Worm (Caenorhabditis elegans) whole organism, young adult: ENCODE data around the gene K07E8.6.
"Not testable (repeated sequence)": the region's sequence is repeated elsewhere in the genome, so short reads cannot be mapped to it uniquely, and the experiment has no call there.

ENCODE experiments used
- F49E8.2 ChIP-seq: sonication (generic microtip); optimal IDR thresholded peaks from 3 replicates; lab custom pipeline; 2017; ENCODE audit warnings: missing genetic modification characterization, mild to moderate bottlenecking, missing compliant biosample characterization, antibody characterized with exemption, moderate library complexity; ENCODE audit not compliant: insufficient read depth
- ceh-40 ChIP-seq: fragments of 200-800 bp; sonication (Bioruptor generic); IDR thresholded peaks from 2 replicates; pipeline ENCODE4 v1.3.6; 2022; ENCODE audit warnings: missing genetic modification characterization, missing compliant biosample characterization
- ceh-58 ChIP-seq: fragments of 200-800 bp; sonication (Bioruptor generic); IDR thresholded peaks from 2 replicates; pipeline ENCODE4 v1.3.6; 2022; ENCODE audit warnings: missing genetic modification characterization, missing compliant biosample characterization
- dox-1 ChIP-seq: fragments of 200-800 bp; sonication (Bioruptor generic); IDR thresholded peaks from 2 replicates; pipeline ENCODE4 v1.3.6; 2022; ENCODE audit warnings: missing genetic modification reagents, missing genetic modification characterization, missing compliant biosample characterization
- ekl-4 ChIP-seq: fragments of 200-800 bp; sonication (Bioruptor generic); IDR thresholded peaks from 2 replicates; pipeline ENCODE4 v1.3.6; 2022; ENCODE audit warnings: missing genetic modification reagents, missing genetic modification characterization, missing compliant biosample characterization
- lag-1 ChIP-seq: fragments of 200-800 bp; sonication (Bioruptor generic); IDR thresholded peaks from 2 replicates; pipeline ENCODE4 v1.3.6; 2022; ENCODE audit warnings: missing genetic modification reagents, missing genetic modification characterization, missing compliant biosample characterization
- nfya-1 ChIP-seq: sonication (generic microtip); optimal IDR thresholded peaks from 2 replicates; lab custom pipeline; 2017; ENCODE audit warnings: antibody characterized with exemption, missing compliant biosample characterization, missing genetic modification characterization, borderline replicate concordance; ENCODE audit not compliant: insufficient read depth
- pha-4 ChIP-seq: fragments of 150-350 bp; sonication (generic microtip); optimal IDR thresholded peaks from 2 replicates; lab custom pipeline; 2014; ENCODE audit warnings: missing biosample characterization, missing genetic modification reagents, missing genetic modification characterization
- sptf-2 ChIP-seq: fragments of 200-800 bp; sonication (Bioruptor generic); optimal IDR thresholded peaks from 2 replicates; lab custom pipeline; 2018; ENCODE audit warnings: mild to moderate bottlenecking, missing genetic modification characterization, missing compliant biosample characterization
- tbp1 ChIP-seq: fragments of 200-800 bp; sonication (Bioruptor generic); optimal IDR thresholded peaks from 2 replicates; lab custom pipeline; 2018; ENCODE audit warnings: mild to moderate bottlenecking, missing genetic modification characterization, missing compliant biosample characterization

DNA sequence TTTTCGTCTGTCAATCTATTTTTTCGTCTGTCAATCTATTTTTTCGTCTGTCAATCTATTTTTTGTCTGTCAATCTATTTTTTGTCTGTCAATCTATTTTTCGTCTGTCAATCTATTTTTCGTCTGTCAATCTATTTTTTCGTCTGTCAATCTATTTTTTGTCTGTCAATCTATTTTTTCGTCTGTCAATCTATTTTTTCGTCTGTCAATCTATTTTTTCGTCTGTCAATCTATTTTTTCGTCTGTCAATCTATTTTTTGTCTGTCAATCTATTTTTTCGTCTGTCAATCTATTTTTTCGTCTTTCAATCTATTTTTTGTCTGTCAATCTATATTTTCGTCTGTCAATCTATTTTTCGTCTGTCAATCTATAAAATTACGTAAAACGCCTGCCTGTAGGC is 9.9 kb downstream of the K07E8.6 start:
- TF ChIP-seq nfya-1 (tag; lab: Kevin White, UChicago); ceh-58 (GFP tag; lab: Robert Waterston, UW); dox-1 (GFP tag; lab: Robert Waterston, UW); pha-4; sptf-2 (GFP tag; lab: Kevin White, UChicago); lag-1 (GFP tag; lab: Robert Waterston, UW); ekl-4 (GFP tag; lab: Robert Waterston, UW); ceh-40 (GFP tag; lab: Robert Waterston, UW); tbp1 (GFP tag; lab: Kevin White, UChicago); F49E8.2 (tag; lab: Kevin White, UChicago): not testable (repeated sequence)
